Worm (Caenorhabditis elegans) whole organism, L2 larva: ENCODE results near the gene Y43F8B.23.

Experiments used
- C34F6.9 ChIP-seq: fragments of 150-350 bp; optimal IDR thresholded peaks from 2 replicates; lab custom pipeline; 2014; ENCODE audit warnings: missing biosample characterization, missing genetic modification characterization
- F13H6.1 ChIP-seq: sonication (generic microtip); optimal IDR thresholded peaks from 2 replicates; lab custom pipeline; 2016; ENCODE audit warnings: missing genetic modification characterization, missing compliant biosample characterization
- R02D3.7 ChIP-seq: fragments of 150-350 bp; optimal IDR thresholded peaks from 2 replicates; lab custom pipeline; 2014; ENCODE audit warnings: missing biosample characterization, missing genetic modification characterization
- alr-1 ChIP-seq: fragments of 150-350 bp; optimal IDR thresholded peaks from 2 replicates; lab custom pipeline; 2014; ENCODE audit warnings: missing biosample characterization, missing genetic modification characterization
- aly-2 ChIP-seq: fragments of 150-350 bp; optimal IDR thresholded peaks from 2 replicates; lab custom pipeline; 2014; ENCODE audit warnings: missing biosample characterization, missing genetic modification characterization
- ama-1 ChIP-seq: fragments of 150-350 bp; optimal IDR thresholded peaks from 2 replicates; lab custom pipeline; 2018; ENCODE audit warnings: inconsistent platforms
- ceh-16 ChIP-seq: fragments of 150-350 bp; optimal IDR thresholded peaks from 2 replicates; lab custom pipeline; 2014; ENCODE audit warnings: missing biosample characterization, missing genetic modification characterization
- ceh-82 ChIP-seq: fragments of 150-350 bp; optimal IDR thresholded peaks from 2 replicates; lab custom pipeline; 2014; ENCODE audit warnings: missing biosample characterization, missing genetic modification characterization
- crh-2 ChIP-seq: sonication (generic microtip); optimal IDR thresholded peaks from 2 replicates; lab custom pipeline; 2017; ENCODE audit warnings: missing biosample characterization, missing genetic modification characterization
- dmd-4 ChIP-seq: sonication (generic microtip); optimal IDR thresholded peaks from 2 replicates; lab custom pipeline; 2017; ENCODE audit warnings: missing biosample characterization, missing genetic modification characterization
- egl-27 ChIP-seq: sonication (generic microtip); optimal IDR thresholded peaks from 3 replicates; lab custom pipeline; 2017; ENCODE audit warnings: missing biosample characterization, missing genetic modification reagents, missing genetic modification characterization
- elt-3 ChIP-seq: sonication (generic microtip); optimal IDR thresholded peaks from 2 replicates; lab custom pipeline; 2017; ENCODE audit warnings: missing biosample characterization, missing genetic modification characterization
- fos-1 ChIP-seq: fragments of 150-350 bp; optimal IDR thresholded peaks from 2 replicates; lab custom pipeline; 2014; ENCODE audit warnings: missing biosample characterization, missing genetic modification characterization
- gmeb-1 ChIP-seq: fragments of 150-350 bp; optimal IDR thresholded peaks from 2 replicates; lab custom pipeline; 2014; ENCODE audit warnings: missing biosample characterization, missing genetic modification characterization
- lin-11 ChIP-seq: fragments of 150-350 bp; sonication (generic microtip); optimal IDR thresholded peaks from 2 replicates; lab custom pipeline; 2014; ENCODE audit warnings: missing biosample characterization, missing genetic modification characterization, inconsistent platforms, mixed read lengths
- lin-13 ChIP-seq: fragments of 150-350 bp; optimal IDR thresholded peaks from 2 replicates; lab custom pipeline; 2014; ENCODE audit warnings: missing biosample characterization, missing genetic modification reagents, missing genetic modification characterization
- lin-39 ChIP-seq: fragments of 150-350 bp; optimal IDR thresholded peaks from 2 replicates; lab custom pipeline; 2014; ENCODE audit warnings: missing biosample characterization, missing genetic modification reagents, missing genetic modification characterization
- lsy-2 ChIP-seq, 2 experiments: fragments of 150-350 bp in 1 of 2; sonication (generic microtip) in 1 of 2; optimal IDR thresholded peaks; 2 replicates each; lab custom pipeline; 2014 to 2017; ENCODE audit warnings: missing biosample characterization in 2 of 2, missing genetic modification characterization in 2 of 2
- mab-5 ChIP-seq: fragments of 150-350 bp; optimal IDR thresholded peaks from 2 replicates; lab custom pipeline; 2014; ENCODE audit warnings: missing biosample characterization, missing genetic modification characterization
- mbf-1 ChIP-seq: sonication (generic microtip); optimal IDR thresholded peaks from 2 replicates; lab custom pipeline; 2017; ENCODE audit warnings: missing biosample characterization, missing genetic modification characterization
- mdl-1 ChIP-seq, 2 experiments: fragments of 150-350 bp in 1 of 2; sonication (generic microtip) in 1 of 2; optimal IDR thresholded peaks; 2 replicates each; lab custom pipeline; 2017; ENCODE audit warnings: missing biosample characterization in 2 of 2, missing genetic modification characterization in 2 of 2
- nhr-10 ChIP-seq: sonication (generic microtip); optimal IDR thresholded peaks from 2 replicates; lab custom pipeline; 2017; ENCODE audit warnings: missing biosample characterization, missing genetic modification characterization
- nhr-11 ChIP-seq: fragments of 150-350 bp; optimal IDR thresholded peaks from 2 replicates; lab custom pipeline; 2014; ENCODE audit warnings: missing biosample characterization, missing genetic modification characterization
- nhr-129 ChIP-seq: fragments of 150-350 bp; optimal IDR thresholded peaks from 2 replicates; lab custom pipeline; 2014; ENCODE audit warnings: missing biosample characterization, missing genetic modification characterization
- nhr-21 ChIP-seq: fragments of 150-350 bp; optimal IDR thresholded peaks from 2 replicates; lab custom pipeline; 2014; ENCODE audit warnings: missing biosample characterization, missing genetic modification characterization
- nhr-25 ChIP-seq: fragments of 150-350 bp; sonication (generic microtip); optimal IDR thresholded peaks from 3 replicates; lab custom pipeline; 2014; ENCODE audit warnings: missing biosample characterization, missing genetic modification characterization
- nhr-6 ChIP-seq: fragments of 150-350 bp; optimal IDR thresholded peaks from 2 replicates; lab custom pipeline; 2014; ENCODE audit warnings: missing biosample characterization, missing genetic modification characterization
- nhr-77 ChIP-seq: fragments of 150-350 bp; optimal IDR thresholded peaks from 2 replicates; lab custom pipeline; 2014; ENCODE audit warnings: missing biosample characterization, missing genetic modification characterization
- peb-1 ChIP-seq: fragments of 150-350 bp; optimal IDR thresholded peaks from 2 replicates; lab custom pipeline; 2014; ENCODE audit warnings: missing biosample characterization, missing genetic modification characterization
- sma-3 ChIP-seq: sonication (generic microtip); optimal IDR thresholded peaks from 2 replicates; lab custom pipeline; 2016; ENCODE audit warnings: missing genetic modification reagents, missing genetic modification characterization, missing compliant biosample characterization
- snpc-4 ChIP-seq: fragments of 150-350 bp; optimal IDR thresholded peaks from 2 replicates; lab custom pipeline; 2014; ENCODE audit warnings: missing biosample characterization, missing genetic modification characterization
- unc-39 ChIP-seq: fragments of 150-350 bp; optimal IDR thresholded peaks from 2 replicates; lab custom pipeline; 2014; ENCODE audit warnings: missing biosample characterization, missing genetic modification characterization
- unc-55 ChIP-seq: fragments of 150-350 bp; sonication (generic microtip); optimal IDR thresholded peaks from 3 replicates; lab custom pipeline; 2014; ENCODE audit warnings: missing biosample characterization, missing genetic modification reagents, missing genetic modification characterization
- unc-62 ChIP-seq: fragments of 150-350 bp; optimal IDR thresholded peaks from 2 replicates; lab custom pipeline; 2014; ENCODE audit warnings: missing biosample characterization, missing genetic modification reagents, missing genetic modification characterization
- ztf-11 ChIP-seq: sonication (generic microtip); optimal IDR thresholded peaks from 2 replicates; lab custom pipeline; 2017; ENCODE audit warnings: missing biosample characterization, missing genetic modification characterization

Gene Y43F8B.23

DNA sequence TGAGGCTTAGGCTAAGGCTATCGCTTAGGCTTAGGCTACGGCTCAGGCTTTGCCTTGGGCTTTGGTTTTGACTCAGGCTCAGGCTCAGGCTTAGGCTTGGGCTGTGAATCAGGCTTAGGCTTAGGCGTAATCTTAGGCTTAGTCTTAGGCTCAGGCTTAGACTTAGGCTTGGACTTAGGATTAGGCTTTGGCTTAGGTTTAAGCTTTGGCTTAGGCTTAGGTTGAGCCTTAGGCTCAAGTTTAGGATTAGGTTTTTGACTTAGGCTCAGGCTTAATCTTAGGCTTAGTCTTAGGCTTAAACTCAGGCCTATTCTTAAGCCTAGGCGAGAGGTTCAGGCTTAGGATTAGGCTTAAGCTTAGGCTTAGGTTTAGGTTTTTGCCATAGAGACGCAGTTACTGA lies 42.9 kb upstream of the Y43F8B.23 start:
- TF ChIP-seq nhr-25: no peak
- no peak for TF ChIP-seq unc-39 (tag; lab: Kevin White, UChicago)
- TF ChIP-seq unc-62 (GFP tag; lab: Kevin White, UChicago): no peak
- TF ChIP-seq, all 48 proteins: peak for 0

DNA sequence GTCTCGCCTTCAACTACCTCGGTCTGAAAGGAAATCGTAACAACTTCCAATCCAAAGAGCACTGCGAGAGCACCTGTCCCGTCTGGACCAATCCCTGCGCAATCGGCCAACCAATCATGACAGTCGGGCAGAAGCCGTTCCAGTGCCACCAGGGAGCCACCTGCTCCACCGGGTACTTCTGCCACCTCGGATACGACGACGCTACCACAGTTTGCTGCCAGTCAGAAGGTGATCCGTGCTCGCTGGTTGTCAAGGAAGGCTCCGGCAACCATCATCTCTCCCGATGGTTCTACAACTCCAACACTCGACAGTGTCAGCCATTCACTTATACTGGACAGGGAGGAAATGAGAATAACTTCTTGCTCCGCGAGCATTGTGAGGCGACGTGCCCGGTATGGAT lies 41.6 kb upstream of the Y43F8B.23 start:
- TF ChIP-seq aly-2 (no peak), lin-11 (tag; lab: Kevin White, UChicago) (no peak), sma-3 (GFP tag; lab: Kevin White, UChicago) (no peak), unc-62 (GFP tag; lab: Kevin White, UChicago) (no peak), elt-3 (tag; lab: Kevin White, UChicago) (no peak), mbf-1 (tag; lab: Kevin White, UChicago) (no peak)

DNA sequence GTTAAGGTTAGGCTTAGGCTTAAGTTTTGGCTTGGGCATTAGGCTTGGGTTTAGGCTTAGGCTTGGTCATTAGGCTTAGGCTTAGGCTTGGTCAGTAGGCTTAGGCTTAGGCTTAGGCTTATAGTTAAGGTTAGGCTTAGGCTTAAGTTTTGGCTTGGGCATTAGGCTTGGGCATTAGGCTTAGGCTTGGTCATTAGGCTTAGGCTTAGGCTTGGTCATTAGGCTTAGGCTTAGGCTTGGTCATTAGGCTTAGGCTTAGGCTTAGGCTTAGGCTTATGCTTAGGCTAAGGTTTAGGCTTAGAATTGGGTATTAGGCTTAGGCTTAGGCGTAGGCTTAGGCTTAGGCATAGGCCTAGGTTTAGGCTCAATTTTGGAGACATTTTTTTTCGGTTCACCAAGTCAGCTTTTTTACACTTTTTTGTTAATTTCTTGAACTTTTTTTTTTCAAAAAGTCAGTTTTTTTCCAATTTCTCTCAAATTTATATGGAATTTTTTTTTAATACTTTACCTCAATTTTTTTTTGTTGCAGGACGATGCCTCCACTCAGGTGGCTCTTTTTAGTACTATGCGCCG lies 35.2 kb upstream of the Y43F8B.23 start, which contains the start of gene Y43F8B.3:
Gene Y43F8B.3, plus strand, starts transcription at position 523 of the 573 bp plus-strand sequence.
- TF ChIP-seq lin-11 (tag; lab: Kevin White, UChicago) (no peak), gmeb-1 (no peak), nhr-10 (tag; lab: Kevin White, UChicago) (no peak), peb-1 (tag; lab: Kevin White, UChicago) (no peak), R02D3.7 (no peak), dmd-4 (tag; lab: Kevin White, UChicago) (no peak), mab-5 (tag; lab: Kevin White, UChicago) (no peak), lsy-2 (tag; optimal IDR thresholded peaks at IDR 0.05; lab: Kevin White, UChicago) (no peak)

DNA sequence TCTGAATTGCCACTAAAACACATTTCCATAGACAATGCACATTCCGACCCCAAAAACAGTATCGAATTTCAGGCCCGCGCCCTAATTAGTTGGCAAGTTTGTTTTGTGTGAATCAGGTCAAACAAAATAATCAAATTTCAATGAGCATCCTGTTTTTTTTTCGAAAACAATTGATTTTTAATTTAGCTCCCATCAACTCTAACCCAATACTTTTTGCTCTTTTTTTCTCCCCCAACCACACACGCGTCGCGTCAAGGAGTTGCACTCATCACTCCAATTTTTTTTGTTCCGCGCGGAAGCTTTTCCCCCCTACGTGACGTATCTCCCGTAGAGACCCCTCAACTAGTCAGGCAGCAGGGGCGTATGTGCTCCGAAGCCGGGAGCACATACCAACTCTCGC lies 33.9 kb upstream of the Y43F8B.23 start:
- TF ChIP-seq mdl-1 (tag; optimal IDR thresholded peaks at IDR 0.05; lab: Kevin White, UChicago) (no peak), F13H6.1 (no peak), nhr-21 (tag; lab: Kevin White, UChicago) (no peak), nhr-25 (no peak), mab-5 (tag; lab: Kevin White, UChicago) (no peak), ceh-16 (tag; lab: Kevin White, UChicago) (no peak), lin-39 (tag; lab: Kevin White, UChicago) (no peak), aly-2 (no peak), nhr-11 (tag; lab: Kevin White, UChicago) (no peak), unc-55 (no peak), sma-3 (GFP tag; lab: Kevin White, UChicago) (no peak), crh-2 (tag; lab: Kevin White, UChicago) (no peak), fos-1 (tag; lab: Kevin White, UChicago) (no peak)

DNA sequence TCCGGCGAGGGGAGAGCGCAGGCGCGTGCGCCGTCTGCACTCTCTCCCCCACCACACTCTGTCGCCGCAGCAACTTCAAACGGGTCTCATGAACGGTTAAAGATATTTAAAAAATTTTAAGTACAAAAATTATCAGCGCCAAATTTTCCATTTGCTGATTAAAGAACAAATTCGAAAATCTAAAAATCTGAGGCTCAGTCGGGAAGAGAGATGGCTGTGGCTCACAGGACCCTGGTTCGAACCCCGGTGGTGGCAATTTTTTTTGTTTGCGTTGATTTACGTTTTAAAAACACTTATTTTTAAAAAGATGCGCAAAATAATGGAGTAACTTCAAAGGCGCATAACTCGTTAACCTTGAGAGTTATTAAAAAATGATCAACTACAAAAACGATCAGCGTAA lies 29.6 kb upstream of the Y43F8B.23 start:
- TF ChIP-seq lin-11 (tag; lab: Kevin White, UChicago) (no peak), mab-5 (tag; lab: Kevin White, UChicago) (no peak), nhr-77 (no peak), C34F6.9 (tag; lab: Kevin White, UChicago) (no peak), ceh-16 (tag; lab: Kevin White, UChicago) (no peak), dmd-4 (tag; lab: Kevin White, UChicago) (no peak), ama-1 (lab: Kevin White, UChicago) (no peak), sma-3 (GFP tag; lab: Kevin White, UChicago) (no peak)

DNA sequence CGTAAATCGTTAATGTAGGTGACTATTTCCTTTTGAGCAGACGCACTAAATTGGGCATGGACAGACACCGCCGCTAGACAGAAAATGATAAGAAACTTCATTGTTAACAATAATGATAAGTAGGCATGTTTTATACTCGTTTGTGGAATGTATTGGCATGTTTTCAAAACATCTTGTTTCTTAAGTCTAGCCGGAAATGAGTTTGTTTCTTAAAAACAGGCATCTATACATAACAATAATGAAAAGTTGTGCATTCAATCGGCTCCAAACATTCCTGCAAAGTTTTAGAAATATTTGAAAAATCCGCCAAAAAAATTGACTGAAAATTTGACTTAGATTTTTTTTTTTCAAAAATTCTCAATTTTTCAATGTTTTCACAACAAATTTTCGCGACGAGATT lies 28.1 kb upstream of the Y43F8B.23 start, which contains the start of gene scl-21:
Gene scl-21, minus strand, starts transcription at position 101 of the 400 bp plus-strand sequence.
- TF ChIP-seq nhr-25: no peak
- no peak for TF ChIP-seq nhr-11 (tag; lab: Kevin White, UChicago)
- no peak for TF ChIP-seq egl-27 (tag; lab: Kevin White, UChicago)
- TF ChIP-seq alr-1 (tag; lab: Kevin White, UChicago): no peak
- no peak for TF ChIP-seq ceh-82
- no peak for TF ChIP-seq mab-5 (tag; lab: Kevin White, UChicago)
- no peak for TF ChIP-seq ztf-11 (tag; lab: Kevin White, UChicago)
- TF ChIP-seq nhr-129 (tag; lab: Kevin White, UChicago): no peak
- TF ChIP-seq lin-13 (GFP tag; lab: Kevin White, UChicago): no peak
- no peak for TF ChIP-seq ceh-16 (tag; lab: Kevin White, UChicago)
- TF ChIP-seq F13H6.1: no peak
- no peak for TF ChIP-seq snpc-4 (tag; lab: Kevin White, UChicago)
- no peak for TF ChIP-seq nhr-6 (tag; lab: Kevin White, UChicago)
- TF ChIP-seq, all 48 proteins: peak for 0
